ENCODE assay signal across 1 fruit fly cellular context in genomic region chrX:3343680-3344079, dm6.
TF ChIP-seq lines count a peak whose summit lies in the region.

No protein-coding gene starts in this region.

TF ChIP-seq in whole organism, embryonic, 481 proteins besides CTCF, POLR2A, EP300 and RAD21 (continued from another document):
- TF ChIP-seq Myb (GFP tag; optimal IDR thresholded peaks at IDR 0.05; lab: Kevin White, UChicago) = peak; percentile 3
- TF ChIP-seq CG34376 (GFP tag; optimal IDR thresholded peaks at IDR 0.05; lab: Kevin White, UChicago) = no peak
- TF ChIP-seq Pdp1 (GFP tag; optimal IDR thresholded peaks at IDR 0.05; lab: Kevin White, UChicago) = peak in 1 of 2 experiments; percentile 28
- peak; percentile 20 for TF ChIP-seq B-H2 (GFP tag; optimal IDR thresholded peaks at IDR 0.05; lab: Kevin White, UChicago)
- peak; percentile 31; the same call in 1 of the 3 replicates for TF ChIP-seq knrl (GFP tag; IDR thresholded peaks at IDR 0.05; lab: Robert Waterston, UW; ENCODE audit: partially characterized antibody)
- TF ChIP-seq sens (GFP tag; lab: Kevin White, UChicago) = peak; percentile 82
- TF ChIP-seq inv (GFP tag; IDR thresholded peaks at IDR 0.05; lab: Robert Waterston, UW; ENCODE audit: partially characterized antibody) = no peak
- TF ChIP-seq CG15479 (GFP tag; optimal IDR thresholded peaks at IDR 0.05; lab: Kevin White, UChicago) = no peak
- 0 out of 4 replicates have a peak, but pooled peaks have one; percentile 44 for TF ChIP-seq chinmo (GFP tag; IDR thresholded peaks at IDR 0.05; lab: Robert Waterston, UW; ENCODE audit: partially characterized antibody)
- peak; percentile 35 for TF ChIP-seq stwl (tag; optimal IDR thresholded peaks at IDR 0.05; lab: Kevin White, UChicago)
- peak; percentile 64 for TF ChIP-seq vvl (GFP tag; IDR thresholded peaks at IDR 0.05; lab: Robert Waterston, UW)
- peak; percentile 48 for TF ChIP-seq Lhr (GFP tag; optimal IDR thresholded peaks at IDR 0.05; lab: Kevin White, UChicago)
- TF ChIP-seq pita (GFP tag; optimal IDR thresholded peaks at IDR 0.05; lab: Kevin White, UChicago) = peak; percentile 38
- no peak for TF ChIP-seq disco-r (GFP tag; optimal IDR thresholded peaks at IDR 0.05; lab: Kevin White, UChicago)
- TF ChIP-seq Dip2 (GFP tag; IDR thresholded peaks at IDR 0.05; lab: Robert Waterston, UW) = peak; percentile 93
- peak; percentile 59 for TF ChIP-seq Bgb (GFP tag; IDR thresholded peaks at IDR 0.05; lab: Robert Waterston, UW; ENCODE audit: partially characterized antibody)
